Worm (Caenorhabditis elegans) whole organism, L3 larva: ENCODE measurements around the gene F49E11.2.

Experiments used
- R02D3.7 ChIP-seq: fragments of 150-350 bp; optimal IDR thresholded peaks from 2 replicates; lab custom pipeline; 2014; ENCODE audit warnings: missing biosample characterization, missing genetic modification characterization
- ZK546.5 ChIP-seq: sonication (generic microtip); optimal IDR thresholded peaks from 2 replicates; lab custom pipeline; 2017; ENCODE audit warnings: missing biosample characterization, missing genetic modification characterization
- ama-1 ChIP-seq: fragments of 150-350 bp; optimal IDR thresholded peaks from 2 replicates; lab custom pipeline; 2018
- ceh-16 ChIP-seq: sonication (generic microtip); optimal IDR thresholded peaks from 2 replicates; lab custom pipeline; 2017; ENCODE audit warnings: missing biosample characterization, missing genetic modification characterization
- ceh-82 ChIP-seq: fragments of 150-350 bp; optimal IDR thresholded peaks from 2 replicates; lab custom pipeline; 2014; ENCODE audit warnings: missing biosample characterization, missing genetic modification characterization
- ceh-9 ChIP-seq: sonication (generic microtip); optimal IDR thresholded peaks from 2 replicates; lab custom pipeline; 2018; ENCODE audit warnings: missing biosample characterization, missing genetic modification characterization
- daf-12 ChIP-seq: fragments of 150-350 bp; optimal IDR thresholded peaks from 2 replicates; lab custom pipeline; 2014; ENCODE audit warnings: missing biosample characterization, missing genetic modification reagents, missing genetic modification characterization
- egl-27 ChIP-seq: sonication (generic microtip); optimal IDR thresholded peaks from 4 replicates; lab custom pipeline; 2017; ENCODE audit warnings: missing biosample characterization, missing genetic modification reagents, missing genetic modification characterization
- elt-2 ChIP-seq: sonication (generic microtip); optimal IDR thresholded peaks from 2 replicates; lab custom pipeline; 2016; ENCODE audit warnings: missing genetic modification reagents, mild to moderate bottlenecking, missing genetic modification characterization, missing compliant biosample characterization
- eor-1 ChIP-seq, 2 experiments: fragments of 150-350 bp; optimal IDR thresholded peaks; 2 replicates each; lab custom pipeline; 2014 to 2018; ENCODE audit warnings: missing biosample characterization in 2 of 2, missing genetic modification characterization in 2 of 2
- fkh-10 ChIP-seq: sonication (generic microtip); optimal IDR thresholded peaks from 2 replicates; lab custom pipeline; 2017; ENCODE audit warnings: missing biosample characterization, missing genetic modification reagents, missing genetic modification characterization
- fkh-2 ChIP-seq: fragments of 150-350 bp; optimal IDR thresholded peaks from 2 replicates; lab custom pipeline; 2014; ENCODE audit warnings: missing biosample characterization, missing genetic modification reagents, missing genetic modification characterization
- fos-1 ChIP-seq: fragments of 150-350 bp; optimal IDR thresholded peaks from 2 replicates; lab custom pipeline; 2014; ENCODE audit warnings: missing biosample characterization, missing genetic modification characterization
- jun-1 ChIP-seq: fragments of 150-350 bp; optimal IDR thresholded peaks from 2 replicates; lab custom pipeline; 2014; ENCODE audit warnings: missing biosample characterization, missing genetic modification reagents, missing genetic modification characterization
- lin-39 ChIP-seq: fragments of 150-350 bp; optimal IDR thresholded peaks from 2 replicates; lab custom pipeline; 2018; ENCODE audit warnings: missing biosample characterization, missing genetic modification reagents, missing genetic modification characterization
- mdl-1 ChIP-seq: fragments of 150-350 bp; optimal IDR thresholded peaks from 2 replicates; lab custom pipeline; 2014; ENCODE audit warnings: missing biosample characterization, missing genetic modification characterization
- mml-1 ChIP-seq: fragments of 150-350 bp; sonication (generic microtip); optimal IDR thresholded peaks from 3 replicates; lab custom pipeline; 2014; ENCODE audit warnings: missing biosample characterization, missing genetic modification characterization
- nhr-11 ChIP-seq: fragments of 150-350 bp; optimal IDR thresholded peaks from 2 replicates; lab custom pipeline; 2014; ENCODE audit warnings: missing biosample characterization, missing genetic modification characterization
- nhr-12 ChIP-seq: fragments of 150-350 bp; optimal IDR thresholded peaks from 2 replicates; lab custom pipeline; 2014; ENCODE audit warnings: missing biosample characterization, missing genetic modification characterization
- nhr-23 ChIP-seq: fragments of 150-350 bp; optimal IDR thresholded peaks from 2 replicates; lab custom pipeline; 2014; ENCODE audit warnings: missing biosample characterization, missing genetic modification reagents, missing genetic modification characterization
- nhr-237 ChIP-seq: fragments of 150-350 bp; optimal IDR thresholded peaks from 2 replicates; lab custom pipeline; 2014; ENCODE audit warnings: missing biosample characterization, missing genetic modification characterization
- nhr-28 ChIP-seq: fragments of 150-350 bp; optimal IDR thresholded peaks from 2 replicates; lab custom pipeline; 2014; ENCODE audit warnings: missing biosample characterization, missing genetic modification characterization
- nhr-43 ChIP-seq: sonication (generic microtip); optimal IDR thresholded peaks from 2 replicates; lab custom pipeline; 2016; ENCODE audit warnings: mild to moderate bottlenecking, missing genetic modification characterization, missing compliant biosample characterization; ENCODE audit not compliant: poor library complexity, severe bottlenecking
- nhr-76 ChIP-seq: fragments of 150-350 bp; sonication (generic microtip); optimal IDR thresholded peaks from 5 replicates; lab custom pipeline; 2014; ENCODE audit warnings: missing biosample characterization, missing genetic modification characterization
- pha-4 ChIP-seq: fragments of 150-350 bp; optimal IDR thresholded peaks from 2 replicates; lab custom pipeline; 2014; ENCODE audit warnings: missing biosample characterization, missing genetic modification reagents, missing genetic modification characterization
- pqm-1 ChIP-seq: fragments of 150-350 bp; optimal IDR thresholded peaks from 2 replicates; lab custom pipeline; 2017; ENCODE audit warnings: missing biosample characterization, missing genetic modification characterization, inconsistent platforms
- sea-2 ChIP-seq: fragments of 150-350 bp; sonication (generic microtip); optimal IDR thresholded peaks from 4 replicates; lab custom pipeline; 2014; ENCODE audit warnings: missing biosample characterization, missing genetic modification reagents, missing genetic modification characterization
- skn-1 ChIP-seq: fragments of 150-350 bp; optimal IDR thresholded peaks from 2 replicates; lab custom pipeline; 2014; ENCODE audit warnings: missing biosample characterization, missing genetic modification characterization
- snpc-4 ChIP-seq: fragments of 150-350 bp; optimal IDR thresholded peaks from 2 replicates; lab custom pipeline; 2014; ENCODE audit warnings: missing biosample characterization, missing genetic modification characterization
- tbx-2 ChIP-seq: sonication (generic microtip); optimal IDR thresholded peaks from 2 replicates; lab custom pipeline; 2016; ENCODE audit warnings: mild to moderate bottlenecking, missing genetic modification characterization, missing compliant biosample characterization
- unc-39 ChIP-seq: sonication (generic microtip); optimal IDR thresholded peaks from 4 replicates; lab custom pipeline; 2017; ENCODE audit warnings: missing biosample characterization, missing genetic modification characterization
- unc-62 ChIP-seq: fragments of 150-350 bp; sonication (generic microtip); optimal IDR thresholded peaks from 4 replicates; lab custom pipeline; 2014; ENCODE audit warnings: missing biosample characterization, missing genetic modification reagents, missing genetic modification characterization
- zag-1 ChIP-seq: fragments of 150-350 bp; optimal IDR thresholded peaks from 2 replicates; lab custom pipeline; 2014; ENCODE audit warnings: missing biosample characterization, missing genetic modification characterization
- ztf-11 ChIP-seq: fragments of 150-350 bp; optimal IDR thresholded peaks from 2 replicates; lab custom pipeline; 2014; ENCODE audit warnings: missing biosample characterization, missing genetic modification characterization
- ztf-4 ChIP-seq: fragments of 150-350 bp; optimal IDR thresholded peaks from 2 replicates; lab custom pipeline; 2014; ENCODE audit warnings: missing biosample characterization, missing genetic modification characterization

Gene F49E11.2

DNA sequence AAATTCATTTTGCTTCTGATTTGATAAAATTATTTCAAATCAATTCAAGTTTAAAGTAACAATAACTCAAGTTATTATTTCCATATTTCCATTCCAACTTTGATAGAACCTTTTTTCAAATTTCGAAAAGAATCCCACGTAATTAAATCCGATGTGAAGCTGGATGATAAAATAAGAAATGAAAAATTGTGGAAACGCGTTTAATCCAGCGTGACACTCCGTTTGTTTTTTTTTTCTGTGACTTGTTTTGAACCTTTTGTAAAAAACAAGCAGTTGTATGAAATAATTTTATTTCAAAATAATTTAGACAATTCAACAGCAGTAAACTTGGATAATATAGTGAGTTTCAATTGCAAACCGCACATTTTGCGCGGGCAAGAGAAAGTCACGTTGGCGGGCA, 13.8 kb upstream of the F49E11.2 start, which contains the start of gene F49E11.7:
Gene F49E11.7 (plus strand): TSS at position 301 of the 400 bp plus-strand sequence.
- no peak for TF ChIP-seq fos-1 (tag; lab: Kevin White, UChicago)

DNA sequence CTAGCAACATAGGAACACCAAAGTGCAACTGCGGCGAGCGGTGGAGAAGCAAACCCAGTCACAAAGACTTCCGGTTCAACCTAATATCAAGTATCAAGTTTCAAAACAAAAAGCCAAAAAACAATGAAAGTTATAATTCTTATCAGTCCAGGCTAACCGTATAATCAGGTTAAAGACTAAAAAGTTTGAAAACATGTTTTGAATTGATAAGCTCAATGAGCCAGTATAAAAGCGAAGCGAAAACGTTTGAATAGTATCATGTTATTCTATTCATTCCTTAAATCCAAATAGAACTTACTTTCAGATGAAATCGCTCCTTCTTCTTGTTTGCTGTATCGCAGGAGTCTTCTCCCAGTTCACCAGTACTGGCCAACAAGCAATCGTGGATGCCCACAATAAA, 12.3 kb upstream of the F49E11.2 start, which contains the start of gene scl-11:
Gene scl-11 (plus strand): TSS at position 301 of the 400 bp plus-strand sequence.
- TF ChIP-seq unc-62 (no peak), pha-4 (tag; lab: Kevin White, UChicago) (no peak), nhr-76 (tag; lab: Kevin White, UChicago) (no peak), daf-12 (tag; lab: Kevin White, UChicago) (no peak), mdl-1 (tag; lab: Kevin White, UChicago) (no peak), fos-1 (tag; lab: Kevin White, UChicago) (no peak), nhr-12 (no peak), nhr-11 (tag; lab: Kevin White, UChicago) (no peak), tbx-2 (no peak), pqm-1 (tag; lab: Kevin White, UChicago) (no peak), nhr-237 (tag; lab: Kevin White, UChicago) (no peak), ZK546.5 (no peak), mml-1 (tag; lab: Kevin White, UChicago) (no peak), elt-2 (tag; lab: Kevin White, UChicago) (no peak), ztf-11 (tag; lab: Kevin White, UChicago) (no peak), eor-1 (tag; optimal IDR thresholded peaks at IDR 0.05; lab: Kevin White, UChicago) (no peak), ama-1 (lab: Kevin White, UChicago) (no peak)

DNA sequence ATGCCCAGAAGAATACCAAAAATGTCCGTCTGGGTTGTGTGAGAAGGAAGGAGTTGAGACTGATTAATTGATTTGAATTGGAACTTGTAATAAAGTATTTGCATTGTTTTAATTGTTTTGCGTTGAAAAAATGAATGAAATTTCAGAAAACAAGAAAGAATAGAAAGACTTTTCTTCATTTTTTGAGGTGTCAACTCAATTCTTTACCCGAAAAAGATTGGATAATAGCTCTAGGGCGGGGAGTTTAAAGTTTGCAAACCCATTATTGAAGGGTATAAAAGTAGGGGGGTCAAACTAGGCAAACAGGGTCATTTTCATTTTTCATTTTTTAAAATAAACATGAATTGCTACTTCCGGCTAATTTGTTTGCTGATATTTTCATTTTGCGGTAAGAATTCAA, 9.4 kb upstream of the F49E11.2 start, which contains the start of gene scl-10:
Gene scl-10 (plus strand): TSS at position 301 of the 400 bp plus-strand sequence.
- TF ChIP-seq egl-27 (tag; lab: Kevin White, UChicago) = no peak

DNA sequence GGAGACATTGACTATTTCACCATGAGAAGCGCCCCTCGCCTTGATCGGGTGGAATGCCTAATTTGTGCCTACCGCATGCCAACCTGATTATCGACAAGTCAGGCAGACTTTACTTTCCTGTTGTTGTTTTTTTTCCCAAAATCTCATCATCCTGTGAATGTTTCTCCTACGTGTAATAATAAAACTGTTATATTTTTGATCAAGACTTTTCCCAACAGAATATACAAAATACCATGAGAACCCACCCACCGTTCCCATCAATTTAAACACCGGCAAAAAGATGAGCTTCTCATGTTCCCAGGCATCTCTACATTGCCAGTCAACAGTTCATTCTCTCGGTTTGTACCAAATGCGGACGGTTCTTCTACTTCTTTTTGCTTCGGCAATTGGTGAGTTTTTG, 8.1 kb upstream of the F49E11.2 start, which contains the start of gene scl-9:
Gene scl-9 (plus strand): TSS at position 301 of the 400 bp plus-strand sequence.
- TF ChIP-seq nhr-43 (tag; lab: Kevin White, UChicago) (no peak), nhr-28 (tag; lab: Kevin White, UChicago) (no peak), fkh-2 (no peak), unc-39 (tag; lab: Kevin White, UChicago) (no peak), ceh-82 (tag; lab: Kevin White, UChicago) (no peak), nhr-76 (tag; lab: Kevin White, UChicago) (no peak), R02D3.7 (tag; lab: Kevin White, UChicago) (no peak)

DNA sequence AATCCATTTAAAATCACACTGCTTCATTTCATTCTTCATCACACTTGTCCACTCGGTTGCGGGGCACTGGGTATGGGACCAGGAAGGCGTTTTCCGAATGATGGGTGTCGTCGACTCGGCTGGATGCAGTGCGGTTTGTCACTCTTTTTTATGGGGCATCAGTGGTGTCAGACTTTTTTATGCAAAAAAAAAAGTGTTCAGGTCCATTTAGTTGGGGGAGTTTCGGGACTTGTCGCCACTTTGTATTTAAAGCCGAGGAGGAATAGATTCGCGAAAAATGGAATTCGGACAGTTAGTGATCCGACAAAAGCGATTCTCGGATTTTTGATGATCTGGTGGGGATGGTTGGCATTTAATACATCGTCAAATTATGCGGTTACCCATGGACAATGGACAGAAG, 6.2 kb upstream of the F49E11.2 start:
- TF ChIP-seq ztf-4 (tag; lab: Kevin White, UChicago) (no peak), ceh-9 (no peak), eor-1 (tag; optimal IDR thresholded peaks at IDR 0.05; lab: Kevin White, UChicago) (no peak), elt-2 (tag; lab: Kevin White, UChicago) (no peak), nhr-23 (tag; lab: Kevin White, UChicago) (no peak), zag-1 (tag; lab: Kevin White, UChicago) (no peak), lin-39 (tag; lab: Kevin White, UChicago) (no peak), ceh-82 (tag; lab: Kevin White, UChicago) (no peak), nhr-237 (tag; lab: Kevin White, UChicago) (no peak), ceh-16 (tag; lab: Kevin White, UChicago) (no peak), fkh-10 (no peak), sea-2 (no peak), snpc-4 (tag; lab: Kevin White, UChicago) (no peak), R02D3.7 (tag; lab: Kevin White, UChicago) (no peak), ZK546.5 (no peak), jun-1 (tag; lab: Kevin White, UChicago) (no peak), unc-39 (tag; lab: Kevin White, UChicago) (no peak), nhr-28 (tag; lab: Kevin White, UChicago) (no peak), skn-1 (tag; lab: Kevin White, UChicago) (no peak)
